Worm (Caenorhabditis elegans): ENCODE results near the gene fos-1.
A peak's percentile ranks its signal among the peaks of the same experiment; 100 is the strongest.

The fos-1 gene

ce11 chrV:5982722-5983121 lies 20.7 kb upstream of the fos-1 start:
- peak; percentile 64 for TF ChIP-seq blmp-1 (tag; optimal IDR thresholded peaks at IDR 0.05)
- TF ChIP-seq ama-1 (optimal IDR thresholded peaks at IDR 0.05) = no peak

- TF ChIP-seq efl-1 (optimal IDR thresholded peaks at IDR 0.05) (no peak), efl-1 (GFP tag; optimal IDR thresholded peaks at IDR 0.05 in 1 of 2) (peak in 1 of 2 experiments; percentile 46), irx-1 (tag; optimal IDR thresholded peaks at IDR 0.05) (no peak)
These were observed 20.0 kb upstream of the fos-1 start, which contains the start of gene dhs-16 for ce11 chrV:5983380-5983779. Gene dhs-16, plus strand, starts transcription at chrV:5983745.

ce11 chrV:5984244-5984643 lies 19.2 kb upstream of the fos-1 start:
- TF ChIP-seq blmp-1 (tag; optimal IDR thresholded peaks at IDR 0.05) (no peak), C04F5.9 (tag; optimal IDR thresholded peaks at IDR 0.05) (no peak), isw-1 (GFP tag; IDR thresholded peaks at IDR 0.05) (no peak), egl-27 (tag; optimal IDR thresholded peaks at IDR 0.05) (no peak), egl-13 (tag; optimal IDR thresholded peaks at IDR 0.05) (no peak), mdl-1 (tag; optimal IDR thresholded peaks at IDR 0.05) (no peak), lin-13 (GFP tag; optimal IDR thresholded peaks at IDR 0.05) (no peak), pax-3 (tag; optimal IDR thresholded peaks at IDR 0.05) (no peak), ceh-90 (tag; optimal IDR thresholded peaks at IDR 0.05) (no peak), ceh-8 (GFP tag; optimal IDR thresholded peaks at IDR 0.05) (no peak)

- TF ChIP-seq ceh-63 (GFP tag; optimal IDR thresholded peaks at IDR 0.05) = no peak
- TF ChIP-seq nhr-90 (tag; optimal IDR thresholded peaks at IDR 0.05; ENCODE audit: poor library complexity) = no peak
- TF ChIP-seq ets-5 (GFP tag; IDR thresholded peaks at IDR 0.05) = no peak
- TF ChIP-seq nhr-77 (tag; optimal IDR thresholded peaks at IDR 0.05) = no peak
- TF ChIP-seq jun-1 (tag; optimal IDR thresholded peaks at IDR 0.05) = no peak
- no peak for TF ChIP-seq mdl-1 (tag; optimal IDR thresholded peaks at IDR 0.05)
- TF ChIP-seq hpl-2 (GFP tag; optimal IDR thresholded peaks at IDR 0.05) = no peak
- TF ChIP-seq nhr-12 (tag; optimal IDR thresholded peaks at IDR 0.05) = no peak
- TF ChIP-seq xbp-1 (tag; optimal IDR thresholded peaks at IDR 0.05) = no peak
- TF ChIP-seq unc-86 (tag; optimal IDR thresholded peaks at IDR 0.05) = no peak
- no peak for TF ChIP-seq nhr-71 (tag; optimal IDR thresholded peaks at IDR 0.05)
- TF ChIP-seq fkh-8 (tag; optimal IDR thresholded peaks at IDR 0.05) = no peak
- TF ChIP-seq zag-1 (tag; optimal IDR thresholded peaks at IDR 0.05) = no peak
These were observed 16.6 kb upstream of the fos-1 start, which contains the start of gene C10F3.7 for ce11 chrV:5986755-5987154. Gene C10F3.7, minus strand, starts transcription at chrV:5986855.

- TF ChIP-seq nhr-77 (tag; optimal IDR thresholded peaks at IDR 0.05) = no peak
- peak; percentile 43 for TF ChIP-seq dsc-1 (tag; optimal IDR thresholded peaks at IDR 0.05)
These were observed 13.0 kb upstream of the fos-1 start, which contains the start of gene fut-8 for ce11 chrV:5990383-5990782. Gene fut-8, minus strand, starts transcription at chrV:5990483.

ce11 chrV:5991490-5992069 lies 11.8 kb upstream of the fos-1 start:
- TF ChIP-seq jun-1 (tag; optimal IDR thresholded peaks at IDR 0.05) (no peak), dsc-1 (tag; optimal IDR thresholded peaks at IDR 0.05) (peak; percentile 52), efl-3 (GFP tag; optimal IDR thresholded peaks at IDR 0.05) (no peak), pqm-1 (tag; optimal IDR thresholded peaks at IDR 0.05) (no peak), ztf-11 (tag; optimal IDR thresholded peaks at IDR 0.05) (no peak), lin-15B (tag; optimal IDR thresholded peaks at IDR 0.05) (no peak), nhr-77 (tag; optimal IDR thresholded peaks at IDR 0.05) (no peak), lin-35 (GFP tag; optimal IDR thresholded peaks at IDR 0.05) (peak in 1 of 2 experiments; percentile 29), nhr-71 (tag; optimal IDR thresholded peaks at IDR 0.05) (peak; percentile 67), unc-30 (tag; optimal IDR thresholded peaks at IDR 0.05) (no peak), snu-23 (GFP tag; optimal IDR thresholded peaks at IDR 0.05) (peak; percentile 59), C34B4.2 (tag; optimal IDR thresholded peaks at IDR 0.05) (no peak), fkh-8 (tag; optimal IDR thresholded peaks at IDR 0.05) (peak; percentile 87), mef-2 (tag; optimal IDR thresholded peaks at IDR 0.05) (no peak), nhr-20 (tag; optimal IDR thresholded peaks at IDR 0.05) (peak; percentile 22), pag-3 (tag; optimal IDR thresholded peaks at IDR 0.05; ENCODE audit: borderline replicate concordance, insufficient read depth) (no peak), swsn-7 (tag; optimal IDR thresholded peaks at IDR 0.05) (peak; percentile 57), fkh-10 (GFP tag; optimal IDR thresholded peaks at IDR 0.05) (peak; percentile 46), isw-1 (GFP tag; IDR thresholded peaks at IDR 0.05) (peak; percentile 30; the same call in 1 of the 2 replicates), elt-2 (tag; optimal IDR thresholded peaks at IDR 0.05) (peak; percentile 39), vab-15 (tag; optimal IDR thresholded peaks at IDR 0.05) (no peak), fkh-4 (tag; optimal IDR thresholded peaks at IDR 0.05; ENCODE audit: borderline replicate concordance) (no peak), ceh-90 (tag; optimal IDR thresholded peaks at IDR 0.05) (no peak)

Measured in whole organism, L1 larva.